Worm (Caenorhabditis elegans) whole organism, L4/young adult: ENCODE results near the gene C26E1.2.

Experiments used
- W03F9.2 ChIP-seq: fragments of 150-350 bp; optimal IDR thresholded peaks from 2 replicates; lab custom pipeline; 2014; ENCODE audit warnings: missing biosample characterization, missing genetic modification characterization
- dao-5 ChIP-seq: sonication (generic microtip); optimal IDR thresholded peaks from 2 replicates; lab custom pipeline; 2016; ENCODE audit warnings: missing genotype, missing genetic modification characterization, moderate library complexity, missing compliant biosample characterization
- him-1 ChIP-seq: sonication (generic microtip); optimal IDR thresholded peaks from 2 replicates; lab custom pipeline; 2016; ENCODE audit warnings: missing genotype, missing genetic modification reagents, missing genetic modification characterization, missing compliant biosample characterization

Gene C26E1.2

DNA sequence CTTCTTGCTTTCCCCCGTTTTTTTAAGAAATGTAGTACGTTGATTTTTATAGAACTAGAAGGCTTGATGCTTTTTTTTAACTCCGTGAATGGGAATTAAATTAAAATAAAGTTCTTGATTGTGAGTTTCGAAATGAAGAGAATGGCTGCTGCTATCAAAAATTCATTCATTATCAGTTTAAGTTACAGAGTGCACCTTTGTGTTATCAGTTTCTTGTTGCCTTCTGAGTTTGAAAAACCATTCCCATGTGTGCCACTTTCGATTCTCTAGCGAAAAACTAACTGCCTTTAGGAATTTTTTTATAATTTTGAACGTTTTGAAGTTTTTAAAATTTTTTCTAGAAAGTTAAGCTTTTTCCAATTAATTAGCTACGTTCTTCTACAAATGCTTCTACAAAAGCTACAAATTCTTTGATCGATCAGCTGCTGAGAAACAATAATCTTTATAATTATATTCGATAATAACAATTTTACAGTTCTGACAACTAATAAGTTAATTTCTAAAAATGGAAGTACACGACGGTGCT lies at the start of gene C26E1.2:
C26E1.2 (plus strand) TSS at position 476 of the 526 bp plus-strand sequence.
- TF ChIP-seq dao-5 (tag; lab: Kevin White, UChicago) (no peak), him-1 (tag; lab: Kevin White, UChicago) (no peak), W03F9.2 (tag; lab: Kevin White, UChicago) (no peak)

DNA sequence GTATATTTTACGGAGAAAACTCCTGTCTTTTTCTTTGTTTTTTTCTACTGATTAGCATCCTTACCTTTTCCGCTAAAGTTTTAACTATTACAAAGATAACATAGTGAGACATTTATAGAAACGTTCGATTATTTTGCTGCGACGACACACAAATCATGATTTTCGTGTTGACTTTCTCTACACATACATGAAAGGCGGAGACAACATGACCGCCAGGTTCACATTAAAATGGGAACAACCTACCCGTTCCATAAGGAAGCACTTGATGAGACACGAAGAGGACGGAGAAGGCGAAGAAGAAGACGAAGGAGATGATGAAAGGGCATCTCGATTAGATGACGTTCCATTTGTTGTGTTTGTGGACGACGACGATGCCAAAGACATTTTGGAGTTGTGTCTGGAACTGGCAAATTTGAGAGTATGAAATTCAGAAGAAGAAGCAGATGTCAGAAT lies 46.0 kb upstream of the C26E1.2 start, which contains the start of gene C34D1.4:
C34D1.4 (minus strand) TSS at position 403 of the 453 bp plus-strand sequence.
- no peak for TF ChIP-seq W03F9.2 (tag; lab: Kevin White, UChicago)
- TF ChIP-seq dao-5 (tag; lab: Kevin White, UChicago) = no peak
- TF ChIP-seq him-1 (tag; lab: Kevin White, UChicago) = no peak

- TF ChIP-seq him-1 (tag; lab: Kevin White, UChicago) = no peak
- TF ChIP-seq W03F9.2 (tag; lab: Kevin White, UChicago) = no peak
- TF ChIP-seq dao-5 (tag; lab: Kevin White, UChicago) = no peak
Measured at ce11 chrV:13259527-13259926, 45.4 kb upstream of the C26E1.2 start.

DNA sequence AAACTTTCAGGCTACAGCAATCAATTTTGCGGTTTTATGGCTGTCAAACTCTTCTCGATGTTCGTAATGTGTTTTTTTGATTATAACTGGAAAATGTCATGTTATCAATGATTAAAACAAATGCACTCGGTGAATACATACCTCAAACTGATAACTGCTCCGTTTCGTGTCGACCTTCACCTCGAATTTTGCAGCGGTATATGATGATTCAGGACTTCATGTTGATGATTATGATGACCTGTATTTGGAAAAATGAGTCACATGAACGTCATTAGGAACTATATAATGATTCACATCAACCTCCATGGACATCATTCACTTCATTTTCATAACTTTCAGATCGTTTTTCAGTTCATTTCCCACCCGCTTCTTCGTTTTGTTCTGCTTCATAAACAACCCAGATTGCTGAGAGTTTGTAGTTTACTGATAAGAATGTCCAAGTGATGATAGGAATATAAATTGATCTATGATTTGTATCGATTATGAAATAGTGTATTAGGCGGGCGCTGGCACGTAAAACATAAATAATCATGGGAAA lies 42.1 kb upstream of the C26E1.2 start:
- no peak for TF ChIP-seq him-1 (tag; lab: Kevin White, UChicago)
- TF ChIP-seq W03F9.2 (tag; lab: Kevin White, UChicago) = no peak
- no peak for TF ChIP-seq dao-5 (tag; lab: Kevin White, UChicago)

- no peak for TF ChIP-seq dao-5 (tag; lab: Kevin White, UChicago)
- no peak for TF ChIP-seq him-1 (tag; lab: Kevin White, UChicago)
- TF ChIP-seq W03F9.2 (tag; lab: Kevin White, UChicago) = no peak
Measured at ce11 chrV:13264245-13264644, 40.7 kb upstream of the C26E1.2 start, which contains the start of gene zip-5. Gene zip-5, plus strand, starts transcription at chrV:13264545.

DNA sequence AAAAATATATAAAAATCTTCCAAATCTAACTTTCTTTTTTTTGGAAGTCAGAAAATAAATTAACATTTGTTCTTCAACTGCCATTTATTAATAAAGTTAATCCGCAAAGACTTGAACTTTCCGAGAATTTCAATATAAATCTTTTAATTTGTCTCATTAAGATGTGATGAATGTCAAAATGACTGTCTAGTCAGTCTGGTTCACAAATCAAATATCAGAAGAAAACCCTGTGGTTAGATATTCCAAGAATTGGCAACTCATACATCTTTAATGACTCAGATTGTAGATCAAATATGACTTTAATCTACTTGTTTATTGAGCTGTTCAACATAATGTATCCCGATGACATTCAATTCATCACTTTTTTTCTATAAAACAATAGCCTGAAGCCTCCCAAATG lies 39.3 kb upstream of the C26E1.2 start:
- TF ChIP-seq him-1 (tag; lab: Kevin White, UChicago) (no peak), W03F9.2 (tag; lab: Kevin White, UChicago) (no peak), dao-5 (tag; lab: Kevin White, UChicago) (no peak)

DNA sequence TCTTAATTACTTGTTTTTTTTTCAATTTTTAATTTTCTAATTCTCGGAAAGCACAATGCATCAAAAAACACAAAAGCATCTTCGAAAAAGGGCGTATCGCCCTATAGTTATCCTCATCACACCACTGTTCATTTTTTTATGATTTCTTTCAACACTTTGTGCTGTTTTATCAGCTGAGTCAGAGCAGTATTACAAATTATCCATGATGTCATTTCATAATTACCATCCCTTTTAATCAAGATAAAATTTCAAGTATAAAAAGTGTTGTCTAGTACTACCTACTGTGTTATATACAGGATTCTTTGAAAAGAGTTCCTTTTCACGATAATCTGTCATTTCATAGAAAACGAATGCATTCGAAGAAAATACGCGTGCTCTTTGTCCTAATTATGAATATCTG lies 38.3 kb upstream of the C26E1.2 start:
- TF ChIP-seq dao-5 (tag; lab: Kevin White, UChicago) = no peak

ce11 chrV:13268032-13268431 lies 36.9 kb upstream of the C26E1.2 start:
- TF ChIP-seq W03F9.2 (tag; lab: Kevin White, UChicago) (no peak), him-1 (tag; lab: Kevin White, UChicago) (no peak), dao-5 (tag; lab: Kevin White, UChicago) (no peak)

- TF ChIP-seq him-1 (tag; lab: Kevin White, UChicago) (no peak), dao-5 (tag; lab: Kevin White, UChicago) (no peak), W03F9.2 (tag; lab: Kevin White, UChicago) (no peak)
Measured at ce11 chrV:13269228-13269630, 35.7 kb upstream of the C26E1.2 start.

DNA sequence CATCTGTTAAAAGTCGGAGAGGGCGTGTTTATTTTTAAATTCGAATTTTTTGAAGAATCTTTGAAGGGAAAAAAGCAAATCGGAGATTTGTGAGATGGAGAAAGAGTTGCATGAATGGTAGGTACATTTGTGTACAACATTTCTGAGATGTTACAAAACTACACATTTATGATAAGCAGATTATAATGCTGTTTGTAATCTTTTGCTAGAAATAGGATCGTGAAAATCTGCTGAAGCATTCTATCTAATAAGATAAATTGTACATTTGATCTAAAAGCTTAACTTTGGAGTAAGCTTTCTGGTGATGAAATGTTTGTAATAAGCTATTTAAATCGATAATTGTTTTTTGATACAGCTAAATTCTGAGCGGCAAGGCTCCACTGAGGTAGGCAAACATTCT lies 32.7 kb upstream of the C26E1.2 start:
- TF ChIP-seq him-1 (tag; lab: Kevin White, UChicago) (no peak), dao-5 (tag; lab: Kevin White, UChicago) (no peak), W03F9.2 (tag; lab: Kevin White, UChicago) (no peak)

ce11 chrV:13273302-13273701 lies 31.6 kb upstream of the C26E1.2 start:
- no peak for TF ChIP-seq him-1 (tag; lab: Kevin White, UChicago)
- TF ChIP-seq dao-5 (tag; lab: Kevin White, UChicago) = no peak
- no peak for TF ChIP-seq W03F9.2 (tag; lab: Kevin White, UChicago)

- TF ChIP-seq him-1 (tag; lab: Kevin White, UChicago) (no peak), dao-5 (tag; lab: Kevin White, UChicago) (no peak)
Measured at ce11 chrV:13274615-13275014, 30.3 kb upstream of the C26E1.2 start.

ce11 chrV:13275959-13276358 lies 29.0 kb upstream of the C26E1.2 start, which contains the start of gene F32F2.4:
Gene F32F2.4, plus strand, starts transcription at chrV:13276259.
- TF ChIP-seq W03F9.2 (tag; lab: Kevin White, UChicago) = no peak
- TF ChIP-seq dao-5 (tag; lab: Kevin White, UChicago) = no peak
- no peak for TF ChIP-seq him-1 (tag; lab: Kevin White, UChicago)

- no peak for TF ChIP-seq him-1 (tag; lab: Kevin White, UChicago)
- TF ChIP-seq dao-5 (tag; lab: Kevin White, UChicago) = no peak
- no peak for TF ChIP-seq W03F9.2 (tag; lab: Kevin White, UChicago)
Measured at ce11 chrV:13280382-13280781, 24.6 kb upstream of the C26E1.2 start.
